Worm (Caenorhabditis elegans): ENCODE measurements around the gene str-233.

Gene str-233

ce11 chrV:15959456-15959855 lies 50.0 kb downstream of the str-233 start:
- no peak for TF ChIP-seq eor-1 (tag; optimal IDR thresholded peaks at IDR 0.05)
- TF ChIP-seq fos-1 (tag; optimal IDR thresholded peaks at IDR 0.05) = no peak
- no peak for TF ChIP-seq mml-1 (tag; optimal IDR thresholded peaks at IDR 0.05)
